Worm (Caenorhabditis elegans) whole organism, L3 larva: ENCODE data around the gene mig-14.

Experiments
- ZK546.5 ChIP-seq: sonication (generic microtip); optimal IDR thresholded peaks from 2 replicates; lab custom pipeline; 2017; ENCODE audit warnings: missing biosample characterization, missing genetic modification characterization
- aly-2 ChIP-seq: fragments of 150-350 bp; optimal IDR thresholded peaks from 2 replicates; lab custom pipeline; 2014; ENCODE audit warnings: missing biosample characterization, missing genetic modification characterization
- ama-1 ChIP-seq: fragments of 150-350 bp; optimal IDR thresholded peaks from 2 replicates; lab custom pipeline; 2018
- ceh-9 ChIP-seq: sonication (generic microtip); optimal IDR thresholded peaks from 2 replicates; lab custom pipeline; 2018; ENCODE audit warnings: missing biosample characterization, missing genetic modification characterization
- lin-39 ChIP-seq: fragments of 150-350 bp; optimal IDR thresholded peaks from 2 replicates; lab custom pipeline; 2018; ENCODE audit warnings: missing biosample characterization, missing genetic modification reagents, missing genetic modification characterization
- nhr-11 ChIP-seq: fragments of 150-350 bp; optimal IDR thresholded peaks from 2 replicates; lab custom pipeline; 2014; ENCODE audit warnings: missing biosample characterization, missing genetic modification characterization
- nhr-12 ChIP-seq: fragments of 150-350 bp; optimal IDR thresholded peaks from 2 replicates; lab custom pipeline; 2014; ENCODE audit warnings: missing biosample characterization, missing genetic modification characterization
- nhr-237 ChIP-seq: fragments of 150-350 bp; optimal IDR thresholded peaks from 2 replicates; lab custom pipeline; 2014; ENCODE audit warnings: missing biosample characterization, missing genetic modification characterization
- nhr-28 ChIP-seq: fragments of 150-350 bp; optimal IDR thresholded peaks from 2 replicates; lab custom pipeline; 2014; ENCODE audit warnings: missing biosample characterization, missing genetic modification characterization
- nhr-76 ChIP-seq: fragments of 150-350 bp; sonication (generic microtip); optimal IDR thresholded peaks from 5 replicates; lab custom pipeline; 2014; ENCODE audit warnings: missing biosample characterization, missing genetic modification characterization
- pqm-1 ChIP-seq: fragments of 150-350 bp; optimal IDR thresholded peaks from 2 replicates; lab custom pipeline; 2017; ENCODE audit warnings: missing biosample characterization, missing genetic modification characterization, inconsistent platforms
- skn-1 ChIP-seq: fragments of 150-350 bp; optimal IDR thresholded peaks from 2 replicates; lab custom pipeline; 2014; ENCODE audit warnings: missing biosample characterization, missing genetic modification characterization
- unc-62 ChIP-seq: fragments of 150-350 bp; sonication (generic microtip); optimal IDR thresholded peaks from 4 replicates; lab custom pipeline; 2014; ENCODE audit warnings: missing biosample characterization, missing genetic modification reagents, missing genetic modification characterization

ce11 chrII:13723754-13724153 is 17.8 kb upstream of the mig-14 start:
- TF ChIP-seq nhr-11 (tag; lab: Kevin White, UChicago) (no peak), nhr-76 (tag; lab: Kevin White, UChicago) (no peak), unc-62 (GFP tag; lab: Kevin White, UChicago) (no peak), ZK546.5 (no peak), ama-1 (lab: Kevin White, UChicago) (no peak), pqm-1 (no peak), skn-1 (tag; lab: Kevin White, UChicago) (no peak), nhr-12 (tag; lab: Kevin White, UChicago) (no peak), lin-39 (tag; lab: Kevin White, UChicago) (no peak), nhr-237 (tag; lab: Kevin White, UChicago) (no peak), aly-2 (no peak), nhr-28 (no peak), ceh-9 (tag; lab: Kevin White, UChicago) (no peak)
